Worm (Caenorhabditis elegans) whole organism, late embryonic: ENCODE results near the gene C02C6.14.

Source experiments
- C38D4.7 ChIP-seq: fragments of 200-800 bp; sonication (Bioruptor generic); optimal IDR thresholded peaks from 2 replicates; lab custom pipeline; 2018; ENCODE audit warnings: mild to moderate bottlenecking, missing genetic modification characterization, moderate library complexity, missing compliant biosample characterization
- K09A11.1 ChIP-seq: sonication (generic microtip); optimal IDR thresholded peaks from 2 replicates; lab custom pipeline; 2017; ENCODE audit warnings: antibody characterized with exemption, mild to moderate bottlenecking, missing genetic modification characterization, missing compliant biosample characterization; ENCODE audit not compliant: insufficient read depth
- T23F11.4 ChIP-seq: fragments of 200-800 bp; sonication (Bioruptor generic); optimal IDR thresholded peaks from 2 replicates; lab custom pipeline; 2018; ENCODE audit warnings: mild to moderate bottlenecking, missing genetic modification characterization, missing compliant biosample characterization
- Y22D7AL.16 ChIP-seq: sonication (generic microtip); optimal IDR thresholded peaks from 2 replicates; lab custom pipeline; 2016; ENCODE audit warnings: missing genetic modification characterization, missing compliant biosample characterization
- ceh-14 ChIP-seq: sonication (generic microtip); optimal IDR thresholded peaks from 2 replicates; lab custom pipeline; 2016; ENCODE audit warnings: missing genotype, missing genetic modification characterization, missing compliant biosample characterization
- ceh-18 ChIP-seq: sonication (generic microtip); optimal IDR thresholded peaks from 2 replicates; lab custom pipeline; 2016; ENCODE audit warnings: missing genetic modification characterization, missing compliant biosample characterization
- ceh-19 ChIP-seq: fragments of 200-800 bp; sonication (Bioruptor generic); optimal IDR thresholded peaks from 2 replicates; lab custom pipeline; 2018; ENCODE audit warnings: mild to moderate bottlenecking, missing genetic modification characterization, missing compliant biosample characterization
- ceh-2 ChIP-seq: sonication (generic microtip); optimal IDR thresholded peaks from 2 replicates; lab custom pipeline; 2016; ENCODE audit warnings: missing genotype, missing genetic modification characterization, missing compliant biosample characterization
- ceh-24 ChIP-seq: sonication (generic microtip); optimal IDR thresholded peaks from 2 replicates; lab custom pipeline; 2016; ENCODE audit warnings: mild to moderate bottlenecking, missing genetic modification characterization, missing compliant biosample characterization
- ceh-30 ChIP-seq: fragments of 150-350 bp; optimal IDR thresholded peaks from 2 replicates; lab custom pipeline; 2014; ENCODE audit warnings: missing biosample characterization, missing genetic modification characterization
- ceh-34 ChIP-seq: sonication (generic microtip); optimal IDR thresholded peaks from 2 replicates; lab custom pipeline; 2016; ENCODE audit warnings: mild to moderate bottlenecking, missing genetic modification characterization, missing compliant biosample characterization
- ceh-6 ChIP-seq: fragments of 200-800 bp; sonication (Bioruptor generic); optimal IDR thresholded peaks from 2 replicates; lab custom pipeline; 2018; ENCODE audit warnings: mild to moderate bottlenecking, missing genetic modification characterization, missing compliant biosample characterization
- che-1 ChIP-seq: sonication (generic microtip); optimal IDR thresholded peaks from 2 replicates; lab custom pipeline; 2016; ENCODE audit warnings: mild to moderate bottlenecking, missing genetic modification characterization, missing compliant biosample characterization
- elt-2 ChIP-seq: sonication (generic microtip); optimal IDR thresholded peaks from 2 replicates; lab custom pipeline; 2016; ENCODE audit warnings: missing genetic modification reagents, missing genetic modification characterization, missing compliant biosample characterization
- ets-4 ChIP-seq: sonication (generic microtip); optimal IDR thresholded peaks from 2 replicates; lab custom pipeline; 2016; ENCODE audit warnings: missing genetic modification characterization, missing compliant biosample characterization
- fax-1 ChIP-seq: sonication (generic microtip); optimal IDR thresholded peaks from 2 replicates; lab custom pipeline; 2016; ENCODE audit warnings: missing genotype, missing genetic modification characterization, missing compliant biosample characterization
- gmeb-2 ChIP-seq: sonication (generic microtip); optimal IDR thresholded peaks from 2 replicates; lab custom pipeline; 2016; ENCODE audit warnings: missing genetic modification characterization, inconsistent platforms, missing compliant biosample characterization
- lim-6 ChIP-seq: sonication (generic microtip); optimal IDR thresholded peaks from 2 replicates; lab custom pipeline; 2016; ENCODE audit warnings: missing genetic modification characterization, missing compliant biosample characterization
- mec-3 ChIP-seq: sonication (generic microtip); optimal IDR thresholded peaks from 2 replicates; lab custom pipeline; 2016; ENCODE audit warnings: borderline replicate concordance, missing genetic modification characterization, missing compliant biosample characterization
- nfya-1 ChIP-seq: sonication (generic microtip); optimal IDR thresholded peaks from 2 replicates; lab custom pipeline; 2017; ENCODE audit warnings: missing genetic modification characterization, mild to moderate bottlenecking, missing compliant biosample characterization, antibody characterized with exemption, moderate library complexity
- pax-1 ChIP-seq: fragments of 150-350 bp; optimal IDR thresholded peaks from 2 replicates; lab custom pipeline; 2014; ENCODE audit warnings: missing biosample characterization, missing genetic modification characterization
- pha-2 ChIP-seq: sonication (generic microtip); optimal IDR thresholded peaks from 2 replicates; lab custom pipeline; 2017; ENCODE audit warnings: mild to moderate bottlenecking, missing genetic modification characterization, missing compliant biosample characterization
- ref-2 ChIP-seq: sonication (generic microtip); optimal IDR thresholded peaks from 2 replicates; lab custom pipeline; 2016; ENCODE audit warnings: missing genetic modification characterization, missing compliant biosample characterization
- rnt-1 ChIP-seq: sonication (generic microtip); optimal IDR thresholded peaks from 2 replicates; lab custom pipeline; 2016; ENCODE audit warnings: missing genetic modification characterization, missing compliant biosample characterization
- syd-9 ChIP-seq: sonication (generic microtip); optimal IDR thresholded peaks from 2 replicates; lab custom pipeline; 2016; ENCODE audit warnings: mild to moderate bottlenecking, missing genetic modification characterization, moderate library complexity, missing compliant biosample characterization
- tbx-2 ChIP-seq: sonication (generic microtip); optimal IDR thresholded peaks from 2 replicates; lab custom pipeline; 2016; ENCODE audit warnings: missing genetic modification characterization, missing compliant biosample characterization
- ttx-3 ChIP-seq: sonication (generic microtip); optimal IDR thresholded peaks from 2 replicates; lab custom pipeline; 2016; ENCODE audit warnings: missing genetic modification reagents, missing genetic modification characterization, missing compliant biosample characterization
- unc-3 ChIP-seq, 2 experiments: fragments of 200-800 bp in 1 of 2; sonication (Bioruptor generic) in 1 of 2; sonication (generic microtip) in 1 of 2; conservative IDR thresholded peaks in 1 of 2; optimal IDR thresholded peaks in 1 of 2; 2 replicates each; pipeline versions ENCODE4 v1.3.6 to Lab custom; 2016 to 2022; ENCODE audit warnings: missing compliant biosample characterization in 2 of 2, missing genetic modification characterization in 2 of 2, missing genetic modification reagents in 1 of 2
- unc-42 ChIP-seq: sonication (generic microtip); optimal IDR thresholded peaks from 2 replicates; lab custom pipeline; 2016; ENCODE audit warnings: missing genotype, missing genetic modification characterization, missing compliant biosample characterization
- unc-55 ChIP-seq: sonication (generic microtip); optimal IDR thresholded peaks from 2 replicates; lab custom pipeline; 2017; ENCODE audit warnings: missing biosample characterization, missing genetic modification reagents, missing genetic modification characterization
- unc-86 ChIP-seq: sonication (generic microtip); optimal IDR thresholded peaks from 2 replicates; lab custom pipeline; 2016; ENCODE audit warnings: missing genetic modification characterization, missing compliant biosample characterization
- zip-5 ChIP-seq: sonication (generic microtip); optimal IDR thresholded peaks from 2 replicates; lab custom pipeline; 2016; ENCODE audit warnings: missing genetic modification characterization, missing compliant biosample characterization
- ztf-16 ChIP-seq: sonication (generic microtip); optimal IDR thresholded peaks from 2 replicates; lab custom pipeline; 2017; ENCODE audit warnings: missing genetic modification characterization, missing compliant biosample characterization

Gene C02C6.14

ce11 chrX:15567986-15568940 is 30.8 kb downstream of the C02C6.14 start, which contains the start of gene dyn-1 (continued):
- TF ChIP-seq nfya-1 (tag; lab: Kevin White, UChicago) (no peak), unc-3 (GFP tag; conservative IDR thresholded peaks at IDR 0.05; lab: Robert Waterston, UW) (no peak), unc-3 (tag; optimal IDR thresholded peaks at IDR 0.05; lab: Kevin White, UChicago) (no peak), syd-9 (tag; lab: Kevin White, UChicago) (peak; percentile 31)

DNA sequence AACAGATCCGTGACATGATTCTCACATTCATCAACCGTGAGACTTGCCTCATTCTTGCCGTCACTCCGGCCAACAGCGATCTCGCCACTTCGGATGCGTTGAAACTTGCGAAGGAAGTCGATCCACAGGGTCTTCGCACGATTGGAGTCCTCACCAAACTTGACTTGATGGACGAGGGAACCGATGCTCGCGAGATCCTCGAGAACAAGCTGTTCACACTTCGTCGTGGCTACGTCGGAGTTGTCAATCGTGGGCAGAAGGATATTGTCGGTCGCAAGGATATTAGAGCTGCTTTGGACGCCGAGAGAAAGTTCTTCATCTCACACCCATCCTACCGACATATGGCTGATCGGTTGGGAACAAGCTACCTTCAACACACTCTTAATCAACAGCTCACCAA is 32.2 kb downstream of the C02C6.14 start:
- TF ChIP-seq ceh-24 (tag; lab: Kevin White, UChicago): no peak
- no peak for TF ChIP-seq gmeb-2 (tag; lab: Kevin White, UChicago)
- TF ChIP-seq ceh-19 (GFP tag; lab: Kevin White, UChicago): no peak
- no peak for TF ChIP-seq pha-2 (tag; lab: Kevin White, UChicago)
- TF ChIP-seq rnt-1: no peak
- no peak for TF ChIP-seq ceh-6
- TF ChIP-seq ztf-16: no peak
- no peak for TF ChIP-seq unc-42 (tag; lab: Kevin White, UChicago)
- no peak for TF ChIP-seq unc-86 (tag; lab: Kevin White, UChicago)
- TF ChIP-seq Y22D7AL.16 (tag; lab: Kevin White, UChicago): no peak
- no peak for TF ChIP-seq ceh-2 (tag; lab: Kevin White, UChicago)
- TF ChIP-seq lim-6: no peak
- no peak for TF ChIP-seq K09A11.1 (tag; lab: Kevin White, UChicago)
- TF ChIP-seq ets-4 (tag; lab: Kevin White, UChicago): no peak
- TF ChIP-seq ceh-34 (tag; lab: Kevin White, UChicago): no peak
- no peak for TF ChIP-seq ceh-30 (tag; lab: Kevin White, UChicago)
- TF ChIP-seq pax-1 (tag; lab: Kevin White, UChicago): no peak
- TF ChIP-seq, all 69 proteins: peak for 0

DNA sequence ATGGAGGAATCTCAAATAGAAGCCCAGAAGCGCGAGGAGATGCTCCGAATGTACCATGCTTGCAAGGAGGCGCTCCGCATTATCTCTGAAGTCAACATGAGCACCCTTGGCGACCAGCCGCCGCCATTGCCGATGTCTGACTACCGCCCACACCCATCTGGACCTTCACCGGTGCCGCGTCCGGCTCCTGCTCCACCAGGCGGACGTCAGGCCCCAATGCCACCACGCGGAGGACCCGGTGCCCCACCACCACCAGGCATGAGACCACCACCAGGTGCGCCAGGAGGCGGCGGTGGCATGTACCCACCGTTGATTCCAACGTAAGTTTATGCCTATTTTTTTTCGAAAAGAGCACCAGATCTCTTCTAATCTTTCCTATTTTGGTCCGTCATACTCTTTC is 34.6 kb downstream of the C02C6.14 start:
- peak; percentile 7 for TF ChIP-seq mec-3 (tag; lab: Kevin White, UChicago)
- no peak for TF ChIP-seq fax-1

- TF ChIP-seq unc-55 (GFP tag; lab: Kevin White, UChicago): peak; percentile 9
- TF ChIP-seq tbx-2 (tag; lab: Kevin White, UChicago): no peak
- peak; percentile 53 for TF ChIP-seq ceh-18 (tag; lab: Kevin White, UChicago)
These were observed 38.0 kb downstream of the C02C6.14 start for ce11 chrX:15575460-15575859.

DNA sequence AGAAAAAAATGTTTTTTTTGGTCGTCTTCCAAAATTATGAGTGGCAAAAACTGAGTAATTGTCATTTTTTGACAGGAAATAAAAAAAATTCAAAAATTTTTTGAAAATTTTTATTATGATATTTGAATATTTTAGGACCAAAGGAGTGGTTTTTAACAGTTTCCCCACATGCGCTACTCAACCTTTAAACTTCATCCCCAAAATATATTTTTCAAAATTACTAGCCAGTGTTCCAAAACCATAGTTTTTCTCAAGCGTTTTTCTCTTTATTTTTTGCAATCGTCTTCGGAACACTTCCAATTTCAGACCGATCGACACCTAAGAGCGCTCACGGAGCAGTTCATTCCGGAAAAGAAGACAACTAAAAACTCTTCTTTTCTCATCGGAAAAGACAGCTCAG is 39.5 kb downstream of the C02C6.14 start, which contains the start of gene K09A9.6:
Gene K09A9.6 (plus strand): TSS at position 301 of the 400 bp plus-strand sequence.
- TF ChIP-seq ttx-3 (no peak), che-1 (tag; lab: Kevin White, UChicago) (no peak), ref-2 (tag; lab: Kevin White, UChicago) (no peak), ets-4 (tag; lab: Kevin White, UChicago) (no peak), pha-2 (tag; lab: Kevin White, UChicago) (no peak), unc-42 (tag; lab: Kevin White, UChicago) (no peak), T23F11.4 (GFP tag; lab: Kevin White, UChicago) (no peak), unc-86 (tag; lab: Kevin White, UChicago) (no peak), C38D4.7 (GFP tag; lab: Kevin White, UChicago) (no peak), zip-5 (tag; lab: Kevin White, UChicago) (no peak), elt-2 (no peak), ceh-14 (no peak)
